Worm (Caenorhabditis elegans) whole organism, midembryonic: ENCODE results near the gene R02D5.7.

Source experiments
- cog-1 ChIP-seq: sonication (generic microtip); optimal IDR thresholded peaks from 2 replicates; lab custom pipeline; 2016; ENCODE audit warnings: missing genetic modification characterization, missing compliant biosample characterization
- ref-1 ChIP-seq: fragments of 200-800 bp; sonication (Bioruptor generic); conservative IDR thresholded peaks from 2 replicates; pipeline ENCODE4 v1.3.6; 2022; ENCODE audit warnings: missing genetic modification reagents, missing genetic modification characterization, missing compliant biosample characterization

- no peak for TF ChIP-seq cog-1
- TF ChIP-seq ref-1 (GFP tag; lab: Robert Waterston, UW), result no peak
These were observed 43.1 kb downstream of the R02D5.7 start for ce11 chrV:14438099-14438739.
